Fruit fly (Drosophila melanogaster) ovary, adult (tissue): Measurements from ENCODE around the gene Rheb.

Source experiments
- CG17801 ChIP-seq: fragments of 200-800 bp; optimal IDR thresholded peaks from 2 replicates; lab custom pipeline; 2019; ENCODE audit warnings: missing biosample characterization, mild to moderate bottlenecking, missing genetic modification characterization, moderate library complexity; ENCODE audit not compliant: partially characterized antibody

Rheb gene

dm6 chr3R:5570635-5571436, 2.1 kb downstream of the Rheb start, which contains the start of gene CRMP:
Gene CRMP (plus strand): TSS chr3R:5571108.
- TF ChIP-seq CG17801 (GFP tag; lab: Kevin White, UChicago): peak; percentile 74

dm6 chr3R:5571437-5571750, 2.7 kb downstream of the Rheb start:
- no peak for TF ChIP-seq CG17801 (GFP tag; lab: Kevin White, UChicago)

dm6 chr3R:5571756-5572155, 3.0 kb downstream of the Rheb start:
- no peak for TF ChIP-seq CG17801 (GFP tag; lab: Kevin White, UChicago)

- no peak for TF ChIP-seq CG17801 (GFP tag; lab: Kevin White, UChicago)
These were observed 4.4 kb downstream of the Rheb start for dm6 chr3R:5572900-5573665.

- no peak for TF ChIP-seq CG17801 (GFP tag; lab: Kevin White, UChicago)
These were observed 5.2 kb downstream of the Rheb start for dm6 chr3R:5573883-5574282.

- TF ChIP-seq CG17801 (GFP tag; lab: Kevin White, UChicago): no peak
These were observed 19.3 kb downstream of the Rheb start, which contains the start of gene CG2926 for dm6 chr3R:5587863-5588519. Gene CG2926 (minus strand): TSS chr3R:5588380.

dm6 chr3R:5588573-5588972, 19.9 kb downstream of the Rheb start, which contains the start of gene PolZ2:
Gene PolZ2 (plus strand): TSS chr3R:5588873.
- TF ChIP-seq CG17801 (GFP tag; lab: Kevin White, UChicago): no peak

- TF ChIP-seq CG17801 (GFP tag; lab: Kevin White, UChicago): peak; percentile 69
These were observed 22.7 kb downstream of the Rheb start, which contains the start of the genes noi and Vha26 for dm6 chr3R:5591398-5591853. Gene noi (minus strand): TSS chr3R:5591459. Gene Vha26 (plus strand): TSS chr3R:5591763.

- TF ChIP-seq CG17801 (GFP tag; lab: Kevin White, UChicago): peak; percentile 22
These were observed 23.4 kb downstream of the Rheb start for dm6 chr3R:5592009-5592572.

- peak; percentile 40 for TF ChIP-seq CG17801 (GFP tag; lab: Kevin White, UChicago)
These were observed 26.2 kb downstream of the Rheb start for dm6 chr3R:5594878-5595277.

dm6 chr3R:5599521-5600360, 31.0 kb downstream of the Rheb start:
- TF ChIP-seq CG17801 (GFP tag; lab: Kevin White, UChicago): peak; percentile 46

- peak; percentile 67 for TF ChIP-seq CG17801 (GFP tag; lab: Kevin White, UChicago)
These were observed 31.8 kb downstream of the Rheb start for dm6 chr3R:5600361-5601043.

- TF ChIP-seq CG17801 (GFP tag; lab: Kevin White, UChicago): no peak
These were observed 32.4 kb downstream of the Rheb start, which contains the start of the genes kra and SecS for dm6 chr3R:5601044-5601523. Gene kra (minus strand): TSS chr3R:5601136. Gene SecS (plus strand): TSS chr3R:5601433.
